Worm (Caenorhabditis elegans) whole organism, young adult: Measurements from ENCODE around the gene lec-11.

ENCODE experiments used
- B0336.3 ChIP-seq: fragments of 200-800 bp; sonication (Bioruptor generic); IDR thresholded peaks from 2 replicates; pipeline ENCODE4 v1.3.6; 2022; ENCODE audit warnings: missing genetic modification characterization, missing compliant biosample characterization
- F10E7.11 ChIP-seq: sonication (generic microtip); optimal IDR thresholded peaks from 2 replicates; lab custom pipeline; 2017; ENCODE audit warnings: mild to moderate bottlenecking, missing genetic modification characterization, moderate library complexity, missing compliant biosample characterization
- F22D6.2 ChIP-seq: sonication (generic microtip); optimal IDR thresholded peaks from 2 replicates; lab custom pipeline; 2016; ENCODE audit warnings: mild to moderate bottlenecking, missing genetic modification characterization, missing compliant biosample characterization
- F23B12.7 ChIP-seq: sonication (generic microtip); optimal IDR thresholded peaks from 2 replicates; lab custom pipeline; 2017; ENCODE audit warnings: missing genetic modification characterization, mild to moderate bottlenecking, missing compliant biosample characterization, antibody characterized with exemption, moderate library complexity; ENCODE audit not compliant: insufficient read depth
- F52B5.7 ChIP-seq: sonication (generic microtip); optimal IDR thresholded peaks from 2 replicates; lab custom pipeline; 2016; ENCODE audit warnings: mild to moderate bottlenecking, missing genetic modification characterization, missing compliant biosample characterization
- K11D2.4 ChIP-seq: fragments of 200-800 bp; sonication (Bioruptor generic); IDR thresholded peaks from 2 replicates; pipeline ENCODE4 v1.3.6; 2022; ENCODE audit warnings: missing genetic modification reagents, missing genetic modification characterization, missing compliant biosample characterization
- Y53F4B.3 ChIP-seq: fragments of 200-800 bp; sonication (Bioruptor generic); IDR thresholded peaks from 2 replicates; pipeline ENCODE4 v1.3.6; 2022; ENCODE audit warnings: missing genetic modification reagents, missing genetic modification characterization, missing compliant biosample characterization
- Y67H2A.10 ChIP-seq: fragments of 200-800 bp; sonication (Bioruptor generic); conservative IDR thresholded peaks from 2 replicates; pipeline ENCODE4 v1.3.6; 2022; ENCODE audit warnings: missing genetic modification reagents, missing genetic modification characterization, missing compliant biosample characterization
- ZK185.1 ChIP-seq: sonication (generic microtip); optimal IDR thresholded peaks from 2 replicates; lab custom pipeline; 2016; ENCODE audit warnings: mild to moderate bottlenecking, missing genetic modification characterization, missing compliant biosample characterization; ENCODE audit not compliant: poor library complexity, severe bottlenecking
- ama-1 ChIP-seq, 3 experiments: fragments of 150-350 bp in 1 of 3; sonication (generic microtip) in 2 of 3; optimal IDR thresholded peaks; 2 replicates each; lab custom pipeline; 2014 to 2018; ENCODE audit warnings: missing biosample characterization in 2 of 3, missing genetic modification characterization in 2 of 3, missing genetic modification reagents in 2 of 3
- aptf-2 ChIP-seq: fragments of 200-800 bp; sonication (Bioruptor generic); conservative IDR thresholded peaks from 2 replicates; pipeline ENCODE4 v1.3.6; 2022; ENCODE audit warnings: missing genetic modification reagents, missing genetic modification characterization, missing compliant biosample characterization
- attf-5 ChIP-seq: fragments of 200-800 bp; sonication (Bioruptor generic); optimal IDR thresholded peaks from 2 replicates; lab custom pipeline; 2018; ENCODE audit warnings: mild to moderate bottlenecking, missing genetic modification characterization, missing compliant biosample characterization
- cebp-1 ChIP-seq, 2 experiments: fragments of 200-800 bp in 1 of 2; sonication (Bioruptor generic) in 1 of 2; sonication (generic microtip) in 1 of 2; IDR thresholded peaks in 1 of 2; optimal IDR thresholded peaks in 1 of 2; 2 replicates each; pipeline versions ENCODE4 v1.3.6 to Lab custom; 2017 to 2022; ENCODE audit warnings: missing compliant biosample characterization in 2 of 2, missing genetic modification characterization in 2 of 2, mild to moderate bottlenecking in 1 of 2, missing genetic modification reagents in 1 of 2, moderate library complexity in 1 of 2
- ceh-79 ChIP-seq: sonication (generic microtip); optimal IDR thresholded peaks from 2 replicates; lab custom pipeline; 2017; ENCODE audit warnings: mild to moderate bottlenecking, missing genetic modification characterization, missing compliant biosample characterization
- chd-7 ChIP-seq: sonication (generic microtip); optimal IDR thresholded peaks from 2 replicates; lab custom pipeline; 2016; ENCODE audit warnings: mild to moderate bottlenecking, missing genetic modification characterization, moderate library complexity, missing compliant biosample characterization
- die-1 ChIP-seq: sonication (generic microtip); optimal IDR thresholded peaks from 2 replicates; lab custom pipeline; 2016; ENCODE audit warnings: missing genotype, mild to moderate bottlenecking, missing genetic modification characterization, missing compliant biosample characterization
- egl-18 ChIP-seq: fragments of 200-800 bp; sonication (Bioruptor generic); IDR thresholded peaks from 2 replicates; pipeline ENCODE4 v1.3.6; 2022; ENCODE audit warnings: missing genetic modification reagents, missing genetic modification characterization, missing compliant biosample characterization
- egrh-3 ChIP-seq: fragments of 200-800 bp; sonication (Bioruptor generic); IDR thresholded peaks from 2 replicates; pipeline ENCODE4 v1.3.6; 2022; ENCODE audit warnings: missing genetic modification reagents, missing genetic modification characterization, missing compliant biosample characterization
- ets-4 ChIP-seq: fragments of 200-800 bp; sonication (Bioruptor generic); optimal IDR thresholded peaks from 2 replicates; lab custom pipeline; 2018; ENCODE audit warnings: mild to moderate bottlenecking, missing genetic modification characterization, missing compliant biosample characterization
- him-1 ChIP-seq: sonication (generic microtip); optimal IDR thresholded peaks from 2 replicates; lab custom pipeline; 2016; ENCODE audit warnings: missing genotype, missing genetic modification reagents, missing genetic modification characterization, missing compliant biosample characterization
- hlh-26 ChIP-seq: fragments of 200-800 bp; sonication (Bioruptor generic); conservative IDR thresholded peaks from 2 replicates; pipeline ENCODE4 v1.3.6; 2022; ENCODE audit warnings: missing genetic modification reagents, missing genetic modification characterization, missing compliant biosample characterization
- hmg-1.2 ChIP-seq: fragments of 200-800 bp; sonication (Bioruptor generic); IDR thresholded peaks from 2 replicates; pipeline ENCODE4 v1.3.6; 2022; ENCODE audit warnings: missing genetic modification reagents, missing genetic modification characterization, missing compliant biosample characterization
- hrde-1 ChIP-seq: sonication (generic microtip); optimal IDR thresholded peaks from 2 replicates; lab custom pipeline; 2016; ENCODE audit warnings: missing genetic modification characterization, mild to moderate bottlenecking, missing compliant biosample characterization, moderate library complexity, missing genotype, missing genetic modification reagents, borderline replicate concordance
- hsf-1 ChIP-seq: fragments of 200-800 bp; sonication (Bioruptor generic); IDR thresholded peaks from 2 replicates; pipeline ENCODE4 v1.3.6; 2022; ENCODE audit warnings: missing genetic modification reagents, missing genetic modification characterization, missing compliant biosample characterization
- lag-1 ChIP-seq: fragments of 200-800 bp; sonication (Bioruptor generic); IDR thresholded peaks from 2 replicates; pipeline ENCODE4 v1.3.6; 2022; ENCODE audit warnings: missing genetic modification reagents, missing genetic modification characterization, missing compliant biosample characterization
- mcd-1 ChIP-seq: fragments of 200-800 bp; sonication (Bioruptor generic); IDR thresholded peaks from 2 replicates; pipeline ENCODE4 v1.3.6; 2022; ENCODE audit warnings: missing genetic modification reagents, missing genetic modification characterization, missing compliant biosample characterization
- nhr-120 ChIP-seq: fragments of 200-800 bp; sonication (Bioruptor generic); IDR thresholded peaks from 2 replicates; pipeline ENCODE4 v1.3.6; 2022; ENCODE audit warnings: missing genetic modification characterization, missing compliant biosample characterization
- repo-1 ChIP-seq: sonication (generic microtip); optimal IDR thresholded peaks from 2 replicates; lab custom pipeline; 2017; ENCODE audit warnings: mild to moderate bottlenecking, missing genetic modification characterization, missing compliant biosample characterization
- snpc-3.4 ChIP-seq: sonication (generic microtip); optimal IDR thresholded peaks from 2 replicates; lab custom pipeline; 2017; ENCODE audit warnings: missing genetic modification characterization, mild to moderate bottlenecking, missing compliant biosample characterization, antibody characterized with exemption, moderate library complexity, missing genotype, missing genetic modification reagents
- snpc-4 ChIP-seq, 5 experiments: fragments of 150-350 bp in 1 of 5; sonication (generic microtip) in 4 of 5; optimal IDR thresholded peaks; 2 replicates each; lab custom pipeline; 2014 to 2018; ENCODE audit warnings: missing genetic modification characterization in 5 of 5, missing biosample characterization in 3 of 5, antibody characterized with exemption in 2 of 5, mild to moderate bottlenecking in 2 of 5, missing compliant biosample characterization in 2 of 5, missing genotype in 2 of 5, moderate library complexity in 2 of 5, missing genetic modification reagents in 1 of 5
- somi-1 ChIP-seq: fragments of 200-800 bp; sonication (Bioruptor generic); optimal IDR thresholded peaks from 2 replicates; lab custom pipeline; 2018; ENCODE audit warnings: mild to moderate bottlenecking, missing genetic modification characterization, missing compliant biosample characterization
- sptf-2 ChIP-seq: fragments of 200-800 bp; sonication (Bioruptor generic); optimal IDR thresholded peaks from 2 replicates; lab custom pipeline; 2018; ENCODE audit warnings: mild to moderate bottlenecking, missing genetic modification characterization, missing compliant biosample characterization
- tbp1 ChIP-seq: fragments of 200-800 bp; sonication (Bioruptor generic); optimal IDR thresholded peaks from 2 replicates; lab custom pipeline; 2018; ENCODE audit warnings: mild to moderate bottlenecking, missing genetic modification characterization, missing compliant biosample characterization
- tbx-9 ChIP-seq: sonication (generic microtip); optimal IDR thresholded peaks from 2 replicates; lab custom pipeline; 2016; ENCODE audit warnings: borderline replicate concordance, missing genetic modification characterization, inconsistent platforms, missing compliant biosample characterization
- zfh-2 ChIP-seq: fragments of 200-800 bp; sonication (Bioruptor generic); conservative IDR thresholded peaks from 2 replicates; pipeline ENCODE4 v1.3.6; 2022; ENCODE audit warnings: missing genetic modification reagents, missing genetic modification characterization, missing compliant biosample characterization
- ztf-18 ChIP-seq: sonication (generic microtip); optimal IDR thresholded peaks from 2 replicates; lab custom pipeline; 2016; ENCODE audit warnings: missing genotype, mild to moderate bottlenecking, missing genetic modification characterization, missing compliant biosample characterization
- ztf-22 ChIP-seq: fragments of 200-800 bp; sonication (Bioruptor generic); optimal IDR thresholded peaks from 2 replicates; lab custom pipeline; 2018; ENCODE audit warnings: mild to moderate bottlenecking, missing genetic modification characterization, moderate library complexity, missing compliant biosample characterization
- ztf-25 ChIP-seq: fragments of 200-800 bp; sonication (Bioruptor generic); IDR thresholded peaks from 2 replicates; pipeline ENCODE4 v1.3.6; 2022; ENCODE audit warnings: missing genetic modification reagents, missing genetic modification characterization, missing compliant biosample characterization
- ztf-28 ChIP-seq: fragments of 200-800 bp; sonication (Bioruptor generic); IDR thresholded peaks from 2 replicates; pipeline ENCODE4 v1.3.6; 2022; ENCODE audit warnings: missing genetic modification reagents, missing genetic modification characterization, missing compliant biosample characterization

lec-11 gene

ce11 chrIV:6576728-6577101 is 13.2 kb downstream of the lec-11 start (continued):
- TF ChIP-seq snpc-3.4 (tag; lab: Kevin White, UChicago) (peak; percentile 35), snpc-4 (GFP tag; optimal IDR thresholded peaks at IDR 0.05; lab: Kevin White, UChicago) (no peak), snpc-4 (tag; optimal IDR thresholded peaks at IDR 0.05; lab: Kevin White, UChicago) (peak in 1 of 4 experiments; percentile 19), ztf-22 (GFP tag; lab: Kevin White, UChicago) (no peak), hmg-1.2 (GFP tag; lab: Robert Waterston, UW) (peak; percentile 82; the same call in 1 of the 2 replicates)

DNA sequence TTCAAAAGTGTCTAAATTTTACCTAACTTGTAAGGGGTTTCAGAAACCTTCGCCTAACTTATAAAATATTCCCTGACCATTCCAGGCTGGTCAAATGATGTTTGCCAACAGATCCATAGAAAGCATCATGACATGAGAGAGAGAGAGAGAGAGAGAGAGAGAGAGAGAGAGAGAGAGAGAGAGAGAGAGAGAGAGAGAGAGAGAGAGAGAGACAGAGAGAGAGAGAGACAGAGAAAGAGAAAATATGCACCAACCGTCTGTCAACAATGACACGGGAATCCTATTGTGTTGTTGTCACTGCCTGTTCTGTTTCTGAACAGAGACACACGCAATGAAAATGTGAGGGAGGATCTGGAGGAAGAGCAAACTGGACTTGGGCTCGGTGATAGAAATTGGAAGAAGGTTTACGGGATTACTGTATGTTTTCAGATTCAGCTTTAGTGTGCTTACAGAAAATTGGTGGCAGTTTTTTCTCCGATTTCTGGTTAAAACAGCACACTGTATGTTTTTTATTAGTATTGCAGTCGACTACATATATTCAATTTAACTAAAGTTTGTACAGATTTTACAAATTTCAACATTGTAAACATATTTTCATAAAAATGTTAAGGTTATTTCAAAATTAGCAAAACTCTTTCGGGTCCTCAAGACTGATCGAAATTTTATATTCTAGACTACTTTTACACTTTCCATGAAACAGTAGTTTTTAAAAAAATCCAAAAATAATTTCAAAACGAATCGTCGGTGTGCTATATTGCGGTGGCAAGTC is 13.8 kb downstream of the lec-11 start:
- TF ChIP-seq him-1 (tag; lab: Kevin White, UChicago) (no peak), sptf-2 (GFP tag; lab: Kevin White, UChicago) (no peak), tbp1 (no peak), ztf-28 (GFP tag; lab: Robert Waterston, UW) (no peak), B0336.3 (GFP tag; lab: Robert Waterston, UW) (no peak), Y67H2A.10 (no peak), Y53F4B.3 (GFP tag; lab: Robert Waterston, UW) (no peak), tbx-9 (tag; lab: Kevin White, UChicago) (no peak), mcd-1 (GFP tag; lab: Robert Waterston, UW) (peak; percentile 35; the same call in 1 of the 2 replicates), F22D6.2 (no peak), hmg-1.2 (GFP tag; lab: Robert Waterston, UW) (peak; percentile 55), die-1 (tag; lab: Kevin White, UChicago) (no peak), F10E7.11 (tag; lab: Kevin White, UChicago) (no peak), lag-1 (no peak), repo-1 (tag; lab: Kevin White, UChicago) (no peak), ama-1 (optimal IDR thresholded peaks at IDR 0.05; lab: Kevin White, UChicago) (no peak), ama-1 (GFP tag; optimal IDR thresholded peaks at IDR 0.05; lab: Kevin White, UChicago) (no peak), attf-5 (GFP tag; lab: Kevin White, UChicago) (peak; percentile 25), egrh-3 (GFP tag; lab: Robert Waterston, UW) (0 out of 2 replicates have a peak, but pooled peaks have one; percentile 21), K11D2.4 (GFP tag; lab: Robert Waterston, UW) (no peak), hlh-26 (GFP tag; lab: Robert Waterston, UW) (no peak), hsf-1 (GFP tag; lab: Robert Waterston, UW) (no peak), hrde-1 (tag; lab: Kevin White, UChicago) (no peak), ZK185.1 (no peak), egl-18 (GFP tag; lab: Robert Waterston, UW) (no peak), nhr-120 (GFP tag; lab: Robert Waterston, UW) (no peak), aptf-2 (GFP tag; lab: Robert Waterston, UW) (no peak), cebp-1 (GFP tag; IDR thresholded peaks at IDR 0.05; lab: Robert Waterston, UW) (no peak), cebp-1 (tag; optimal IDR thresholded peaks at IDR 0.05; lab: Kevin White, UChicago) (no peak), ztf-25 (GFP tag; lab: Robert Waterston, UW) (no peak), somi-1 (GFP tag; lab: Kevin White, UChicago) (no peak), zfh-2 (no peak), ets-4 (GFP tag; lab: Kevin White, UChicago) (no peak), ztf-18 (tag; lab: Kevin White, UChicago) (no peak), chd-7 (tag; lab: Kevin White, UChicago) (no peak), F23B12.7 (tag; lab: Kevin White, UChicago) (no peak), F52B5.7 (no peak), ceh-79 (tag; lab: Kevin White, UChicago) (no peak)
